Worm (Caenorhabditis elegans): ENCODE data around the gene F48B9.3.

ce11 chrX:2204963-2205362, 40.1 kb downstream of the F48B9.3 start, which contains the start of gene T24C12.4:
- no peak for TF ChIP-seq W03F9.2 (tag; optimal IDR thresholded peaks at IDR 0.05)
- no peak for TF ChIP-seq dao-5 (tag; optimal IDR thresholded peaks at IDR 0.05)
- no peak for TF ChIP-seq him-1 (tag; optimal IDR thresholded peaks at IDR 0.05)

Measured in whole organism, L4/young adult.